Fruit fly (Drosophila melanogaster): ENCODE results near the gene CG10970.

CG10970 gene

DNA sequence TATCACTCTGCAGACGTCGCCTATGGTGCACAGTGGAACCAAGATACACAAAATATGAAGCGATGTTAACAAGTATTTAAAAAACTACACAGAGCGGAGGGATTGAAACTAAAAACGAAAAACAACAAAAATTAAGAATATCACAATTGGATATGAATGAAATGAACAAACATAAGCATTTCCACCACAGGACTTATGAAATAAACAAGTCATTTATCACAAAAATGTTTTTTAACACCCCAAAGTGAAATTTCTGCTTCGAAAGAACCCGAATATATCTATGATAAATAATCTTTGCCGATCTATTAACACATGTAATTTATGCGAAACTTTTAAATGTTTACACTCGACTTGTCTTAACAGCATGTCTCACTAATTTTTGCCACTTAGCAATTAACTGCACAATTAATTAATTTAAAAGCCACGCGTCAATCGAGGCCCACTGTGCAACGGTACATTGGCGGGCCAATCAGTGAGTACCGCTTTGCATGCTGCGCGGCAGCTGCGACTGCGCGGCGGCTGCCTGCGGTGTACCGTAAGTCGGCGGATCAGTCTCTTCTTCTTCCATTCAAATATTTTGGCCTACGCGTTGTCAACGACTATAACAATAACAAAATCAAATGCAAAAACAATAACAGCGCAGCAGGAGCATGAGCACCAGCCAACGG is 29.3 kb downstream of the CG10970 start:
- TF ChIP-seq woc (GFP tag; optimal IDR thresholded peaks at IDR 0.05): peak; percentile 43
- peak; percentile 2 for TF ChIP-seq h (GFP tag; optimal IDR thresholded peaks at IDR 0.05)
- TF ChIP-seq Mio (GFP tag; optimal IDR thresholded peaks at IDR 0.05): no peak
- no peak for TF ChIP-seq CG32264 (GFP tag; optimal IDR thresholded peaks at IDR 0.05)
- peak; percentile 6 for TF ChIP-seq sv (GFP tag; optimal IDR thresholded peaks at IDR 0.05)
- peak in 1 of 2 experiments; percentile 0 for TF ChIP-seq foxo (GFP tag; optimal IDR thresholded peaks at IDR 0.05)
- no peak for TF ChIP-seq Jra (GFP tag; optimal IDR thresholded peaks at IDR 0.05)
- TF ChIP-seq HLH106 (tag; optimal IDR thresholded peaks at IDR 0.05): no peak
- no peak for TF ChIP-seq Myc (optimal IDR thresholded peaks at IDR 0.05)
- TF ChIP-seq fru (GFP tag; optimal IDR thresholded peaks at IDR 0.05): no peak

- TF ChIP-seq rgr (GFP tag; optimal IDR thresholded peaks at IDR 0.05): no peak
- no peak for TF ChIP-seq Hr78 (GFP tag; optimal IDR thresholded peaks at IDR 0.05)
- TF ChIP-seq GATAd (GFP tag; optimal IDR thresholded peaks at IDR 0.05): no peak
- peak; percentile 53 for TF ChIP-seq Myc (optimal IDR thresholded peaks at IDR 0.05)
Measured at dm6 chrX:9040855-9041254, 30.4 kb downstream of the CG10970 start.

DNA sequence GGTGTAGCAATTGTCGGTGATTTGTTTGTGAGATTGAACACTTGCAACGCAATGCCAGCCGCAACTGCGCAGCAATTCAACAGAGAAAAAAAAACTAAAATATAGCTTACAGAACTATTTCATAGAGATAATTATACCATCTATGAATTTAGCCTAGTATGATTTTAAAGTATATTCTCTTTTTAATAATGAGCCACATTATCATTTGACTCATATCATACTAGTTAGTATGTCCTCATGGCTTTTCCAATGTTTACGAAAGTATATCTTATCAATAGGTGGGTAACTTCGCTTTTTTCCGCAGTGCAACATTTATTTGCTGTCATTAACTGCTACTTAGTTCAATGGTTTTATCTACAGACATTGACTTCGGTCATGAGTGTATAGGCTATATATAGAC is 32.4 kb downstream of the CG10970 start:
- TF ChIP-seq GATAd (GFP tag; optimal IDR thresholded peaks at IDR 0.05) (no peak), sv (GFP tag; optimal IDR thresholded peaks at IDR 0.05) (no peak), Jra (GFP tag; optimal IDR thresholded peaks at IDR 0.05) (no peak), foxo (GFP tag; optimal IDR thresholded peaks at IDR 0.05) (no peak), Mio (GFP tag; optimal IDR thresholded peaks at IDR 0.05) (no peak), CG32264 (GFP tag; optimal IDR thresholded peaks at IDR 0.05) (no peak), br (GFP tag; optimal IDR thresholded peaks at IDR 0.05) (no peak), psq (GFP tag; optimal IDR thresholded peaks at IDR 0.05) (no peak)

dm6 chrX:9036113-9036512 is 35.1 kb downstream of the CG10970 start:
- no peak for TF ChIP-seq Vsx2 (GFP tag; optimal IDR thresholded peaks at IDR 0.05; ENCODE audit: partially characterized antibody)

dm6 chrX:9029900-9030373 is 41.3 kb downstream of the CG10970 start, which contains the start of gene Nost:
TSS of gene Nost (plus strand) at chrX:9030205.
- TF ChIP-seq Sp1 (GFP tag; optimal IDR thresholded peaks at IDR 0.05) (peak; percentile 2), jim (GFP tag; optimal IDR thresholded peaks at IDR 0.05) (no peak), Vsx2 (GFP tag; optimal IDR thresholded peaks at IDR 0.05; ENCODE audit: partially characterized antibody) (peak; percentile 85), sage (GFP tag; optimal IDR thresholded peaks at IDR 0.05) (no peak), h (GFP tag; optimal IDR thresholded peaks at IDR 0.05) (peak; percentile 31), Dif (GFP tag; optimal IDR thresholded peaks at IDR 0.05; ENCODE audit: partially characterized antibody) (peak; percentile 95), Rel (GFP tag; optimal IDR thresholded peaks at IDR 0.05) (no peak), Rel (tag; optimal IDR thresholded peaks at IDR 0.05) (peak; percentile 2), Dfd (GFP tag; optimal IDR thresholded peaks at IDR 0.05) (no peak), dl (GFP tag; optimal IDR thresholded peaks at IDR 0.05; ENCODE audit: insufficient read depth in 1 of 2, partially characterized antibody in 2 of 2) (peak; percentile 92 to 95), CrebA (GFP tag; optimal IDR thresholded peaks at IDR 0.05; ENCODE audit: borderline replicate concordance) (peak; percentile 24), Abd-B (GFP tag; optimal IDR thresholded peaks at IDR 0.05) (no peak), woc (GFP tag; optimal IDR thresholded peaks at IDR 0.05) (no peak)

dm6 chrX:9029416-9029815 is 41.8 kb downstream of the CG10970 start:
- TF ChIP-seq CG32264 (GFP tag; optimal IDR thresholded peaks at IDR 0.05): no peak
- TF ChIP-seq rgr (GFP tag; optimal IDR thresholded peaks at IDR 0.05): no peak
- TF ChIP-seq brk (GFP tag; optimal IDR thresholded peaks at IDR 0.05): no peak
- TF ChIP-seq CG9705 (GFP tag; optimal IDR thresholded peaks at IDR 0.05): no peak
